Worm (Caenorhabditis elegans): ENCODE measurements around the gene W04G3.10.

DNA sequence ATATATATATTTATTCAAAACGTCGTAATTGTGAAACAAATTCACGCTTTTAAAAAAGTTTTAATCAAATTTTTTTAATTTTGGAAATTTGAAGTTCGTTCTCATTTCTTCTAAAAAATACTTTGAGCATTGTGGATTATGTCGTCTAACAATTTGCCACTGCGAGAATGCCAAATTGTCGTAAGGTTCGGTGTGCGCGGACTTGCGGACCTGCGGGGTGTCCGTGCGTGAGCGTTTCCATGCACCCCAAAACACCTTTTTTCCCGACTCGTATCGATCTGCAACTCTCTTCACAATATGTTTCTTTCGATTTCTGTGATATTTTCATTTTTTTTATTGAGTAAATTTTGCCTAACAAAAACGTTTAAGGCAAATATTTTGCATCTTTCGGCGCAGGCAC is 5.3 kb downstream of the W04G3.10 start:
- no peak for TF ChIP-seq T22C8.4 (GFP tag; IDR thresholded peaks at IDR 0.05)
- 0 out of 2 replicates have a peak, but pooled peaks have one; percentile 51 for TF ChIP-seq ztf-23 (GFP tag; IDR thresholded peaks at IDR 0.05)
- TF ChIP-seq flt-1 (GFP tag; IDR thresholded peaks at IDR 0.05): no peak; the same call in 1 of the 2 replicates
- no peak for TF ChIP-seq cog-1 (tag; optimal IDR thresholded peaks at IDR 0.05)
- TF ChIP-seq tab-1 (GFP tag; IDR thresholded peaks at IDR 0.05): no peak
- no peak for TF ChIP-seq med-1 (GFP tag; optimal IDR thresholded peaks at IDR 0.05; ENCODE audit: insufficient read depth)

Data from whole organism, midembryonic.